Fruit fly (Drosophila melanogaster): Measurements from ENCODE around the gene Zcchc7.

Gene Zcchc7

DNA sequence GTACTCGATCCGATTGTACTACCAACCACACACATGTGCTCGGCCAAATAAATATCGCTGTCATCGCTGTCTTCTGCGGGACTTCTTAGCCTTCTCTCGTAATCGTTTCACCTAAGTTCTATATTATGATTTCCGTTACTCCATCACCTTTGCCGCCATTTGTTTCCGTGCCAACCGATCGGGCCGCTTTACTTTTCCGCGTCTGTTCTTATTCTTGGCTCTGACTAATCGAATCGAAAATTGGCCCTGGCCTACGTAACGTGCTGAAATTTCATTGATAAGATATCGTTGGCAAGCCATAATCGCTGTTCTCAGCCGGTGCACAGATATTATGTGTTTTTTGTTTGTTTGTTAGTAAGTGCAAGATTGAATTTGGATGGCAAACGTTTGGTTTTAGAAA, 22.0 kb downstream of the Zcchc7 start:
- no peak for TF ChIP-seq pan (optimal IDR thresholded peaks at IDR 0.05)
- no peak for TF ChIP-seq psq (optimal IDR thresholded peaks at IDR 0.05)
- TF ChIP-seq EcR (GFP tag; optimal IDR thresholded peaks at IDR 0.05) = no peak
- TF ChIP-seq usp (GFP tag; optimal IDR thresholded peaks at IDR 0.05) = no peak
- no peak for TF ChIP-seq CG8478 (optimal IDR thresholded peaks at IDR 0.05)
- TF ChIP-seq Dll (optimal IDR thresholded peaks at IDR 0.05) = no peak

DNA sequence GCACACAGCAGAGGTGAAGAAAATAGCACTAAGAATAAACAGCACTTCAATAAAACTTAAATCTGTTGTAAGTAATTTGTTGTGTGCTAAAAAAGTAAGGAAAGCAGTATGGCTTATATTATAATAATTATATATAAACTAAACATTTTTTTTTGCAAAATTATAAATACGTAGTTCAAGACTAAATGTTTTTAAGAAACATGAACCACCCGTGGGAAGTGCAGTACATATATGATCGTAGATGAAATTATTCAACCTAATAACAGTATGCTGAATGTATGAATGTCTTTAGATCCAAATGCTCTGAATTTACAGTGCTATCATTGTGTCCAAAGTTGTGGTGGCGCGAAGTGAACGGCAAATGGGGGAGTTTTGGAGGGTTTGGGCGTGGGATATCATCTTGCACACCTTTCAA, 25.5 kb downstream of the Zcchc7 start:
- no peak for TF ChIP-seq EcR (GFP tag; optimal IDR thresholded peaks at IDR 0.05)
- no peak for TF ChIP-seq pan (optimal IDR thresholded peaks at IDR 0.05)
- no peak for TF ChIP-seq Dll (optimal IDR thresholded peaks at IDR 0.05)
- TF ChIP-seq psq (optimal IDR thresholded peaks at IDR 0.05) = no peak
- TF ChIP-seq CG8478 (optimal IDR thresholded peaks at IDR 0.05) = no peak
- TF ChIP-seq usp (GFP tag; optimal IDR thresholded peaks at IDR 0.05) = no peak

DNA sequence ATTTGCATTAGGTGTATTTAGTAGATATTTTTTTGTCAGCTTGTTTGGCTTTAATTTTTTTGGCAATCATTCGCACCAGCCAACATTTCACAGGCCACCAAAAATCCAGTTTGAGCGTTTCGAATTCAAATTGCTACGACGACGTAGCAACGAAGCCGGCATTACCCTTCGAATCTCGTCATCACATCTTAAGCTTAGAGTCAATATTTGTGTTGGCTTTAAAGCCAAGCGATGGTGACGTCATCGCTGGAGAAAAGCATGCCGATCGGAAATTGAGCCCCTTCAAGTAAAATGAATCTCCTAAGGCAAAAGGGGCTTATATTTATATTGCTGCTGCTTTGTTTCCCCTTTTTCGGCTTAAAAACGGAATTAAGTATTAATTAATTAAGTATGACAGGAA, 26.4 kb downstream of the Zcchc7 start:
- TF ChIP-seq CG8478 (optimal IDR thresholded peaks at IDR 0.05) = no peak
- TF ChIP-seq pan (optimal IDR thresholded peaks at IDR 0.05) = no peak
- TF ChIP-seq Dll (optimal IDR thresholded peaks at IDR 0.05) = no peak
- no peak for TF ChIP-seq EcR (GFP tag; optimal IDR thresholded peaks at IDR 0.05)
- no peak for TF ChIP-seq usp (GFP tag; optimal IDR thresholded peaks at IDR 0.05)
- no peak for TF ChIP-seq psq (optimal IDR thresholded peaks at IDR 0.05)

DNA sequence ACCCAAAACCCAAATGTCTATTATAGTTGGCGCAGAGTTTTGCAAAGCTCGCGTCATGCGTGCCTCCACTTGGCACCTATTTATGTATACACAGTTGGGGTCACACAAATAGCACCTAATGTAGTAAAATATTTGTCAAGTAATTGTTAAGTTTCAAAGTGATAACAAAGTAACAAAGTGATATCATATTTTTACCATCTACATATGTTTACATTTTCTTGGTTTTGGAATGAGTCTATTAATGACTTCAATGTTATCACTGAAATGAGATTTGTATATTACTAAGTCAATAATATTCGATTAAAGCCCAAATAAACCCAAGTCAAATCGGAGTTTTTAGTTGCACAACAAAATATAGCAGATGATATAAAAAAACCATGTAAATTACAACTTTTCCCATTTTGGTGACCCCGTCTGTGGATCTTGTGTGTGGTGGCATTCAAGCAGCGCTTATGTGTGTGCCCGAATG, 27.3 kb downstream of the Zcchc7 start:
- TF ChIP-seq pan (optimal IDR thresholded peaks at IDR 0.05) = no peak
- no peak for TF ChIP-seq psq (optimal IDR thresholded peaks at IDR 0.05)
- TF ChIP-seq usp (GFP tag; optimal IDR thresholded peaks at IDR 0.05) = no peak
- no peak for TF ChIP-seq Dll (optimal IDR thresholded peaks at IDR 0.05)
- TF ChIP-seq EcR (GFP tag; optimal IDR thresholded peaks at IDR 0.05) = no peak
- TF ChIP-seq CG8478 (optimal IDR thresholded peaks at IDR 0.05) = no peak

DNA sequence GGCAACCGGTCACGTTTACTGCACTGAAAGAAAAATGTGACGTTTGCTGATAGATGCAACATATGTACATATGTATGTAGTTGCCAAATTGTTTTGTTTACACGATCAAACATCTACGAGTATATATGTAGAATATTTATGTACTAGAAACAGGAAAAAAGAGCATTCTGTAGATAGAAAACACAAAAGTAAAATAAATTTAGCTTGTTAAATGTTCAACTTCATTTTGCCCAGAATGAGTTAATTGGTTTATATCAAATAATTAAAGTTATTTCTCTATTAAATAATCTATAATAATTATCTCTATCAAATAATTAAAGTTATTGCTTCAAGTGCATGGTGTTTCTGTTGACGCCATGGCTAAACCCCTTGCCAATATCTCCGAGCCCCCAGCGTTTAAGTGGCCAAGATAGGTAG, 27.9 kb downstream of the Zcchc7 start:
- TF ChIP-seq usp (GFP tag; optimal IDR thresholded peaks at IDR 0.05) = no peak
- no peak for TF ChIP-seq pan (optimal IDR thresholded peaks at IDR 0.05)
- TF ChIP-seq Dll (optimal IDR thresholded peaks at IDR 0.05) = no peak
- no peak for TF ChIP-seq psq (optimal IDR thresholded peaks at IDR 0.05)
- TF ChIP-seq EcR (GFP tag; optimal IDR thresholded peaks at IDR 0.05) = no peak
- TF ChIP-seq CG8478 (optimal IDR thresholded peaks at IDR 0.05) = no peak

DNA sequence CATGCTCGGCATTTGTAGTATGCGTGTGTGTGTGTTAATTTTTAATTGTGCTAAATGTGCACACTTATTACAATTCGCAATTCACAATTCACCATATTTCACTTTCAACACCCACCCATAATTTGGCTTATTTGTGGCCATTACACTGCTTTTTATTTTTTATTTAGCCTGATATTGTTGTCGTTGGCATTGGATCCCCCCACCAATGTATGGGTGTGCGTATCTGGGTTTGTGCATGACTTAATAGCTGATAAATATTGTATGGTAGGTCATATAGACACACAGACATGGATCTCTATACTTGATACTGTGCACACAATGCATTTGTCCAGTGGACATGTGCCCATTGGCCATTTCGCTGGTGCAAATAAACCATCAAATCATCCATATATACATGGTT, 28.5 kb downstream of the Zcchc7 start:
- TF ChIP-seq psq (optimal IDR thresholded peaks at IDR 0.05) (no peak), pan (optimal IDR thresholded peaks at IDR 0.05) (no peak), CG8478 (optimal IDR thresholded peaks at IDR 0.05) (no peak), Dll (optimal IDR thresholded peaks at IDR 0.05) (no peak), usp (GFP tag; optimal IDR thresholded peaks at IDR 0.05) (no peak), EcR (GFP tag; optimal IDR thresholded peaks at IDR 0.05) (no peak)

DNA sequence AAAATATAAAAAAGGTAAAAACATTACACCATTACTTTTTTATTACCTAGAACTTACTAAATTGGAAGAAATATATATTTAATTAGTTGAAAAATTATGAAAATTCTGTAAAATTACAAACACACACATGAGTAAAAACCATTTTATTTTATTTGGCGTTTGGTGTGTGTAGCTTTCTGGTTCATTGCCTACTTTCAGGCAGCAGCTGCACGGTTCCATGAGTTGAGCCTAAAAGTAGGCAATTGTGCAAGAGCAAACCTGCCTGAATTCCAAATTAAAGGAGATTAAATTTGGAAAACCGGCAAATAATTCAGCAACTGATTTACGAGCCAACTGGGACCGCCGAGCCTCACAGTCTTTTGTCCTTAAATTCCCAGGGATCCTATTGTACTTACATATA, 30.3 kb downstream of the Zcchc7 start:
- TF ChIP-seq psq (optimal IDR thresholded peaks at IDR 0.05) = no peak
- TF ChIP-seq Dll (optimal IDR thresholded peaks at IDR 0.05) = no peak
- no peak for TF ChIP-seq pan (optimal IDR thresholded peaks at IDR 0.05)
- TF ChIP-seq CG8478 (optimal IDR thresholded peaks at IDR 0.05) = no peak
- no peak for TF ChIP-seq usp (GFP tag; optimal IDR thresholded peaks at IDR 0.05)
- TF ChIP-seq EcR (GFP tag; optimal IDR thresholded peaks at IDR 0.05) = no peak

DNA sequence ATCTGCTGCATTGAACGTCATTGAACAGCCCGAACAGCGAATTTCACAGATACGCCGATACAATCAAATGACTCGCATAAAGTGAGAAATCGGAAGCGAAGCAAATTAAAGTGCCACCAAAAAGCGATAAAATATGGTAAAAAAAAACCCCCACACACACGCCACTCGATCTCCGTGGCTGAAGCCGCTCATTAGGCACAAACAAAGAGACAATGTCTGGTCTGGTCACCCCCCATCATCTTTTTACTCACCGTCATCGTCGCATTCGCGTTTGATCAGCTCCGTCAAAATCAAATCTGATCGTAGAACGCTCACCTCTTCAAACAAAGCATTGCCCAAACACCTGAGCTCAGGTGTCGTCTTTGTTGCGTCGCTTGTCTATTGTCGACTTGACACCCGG, 30.8 kb downstream of the Zcchc7 start:
- no peak for TF ChIP-seq psq (optimal IDR thresholded peaks at IDR 0.05)

DNA sequence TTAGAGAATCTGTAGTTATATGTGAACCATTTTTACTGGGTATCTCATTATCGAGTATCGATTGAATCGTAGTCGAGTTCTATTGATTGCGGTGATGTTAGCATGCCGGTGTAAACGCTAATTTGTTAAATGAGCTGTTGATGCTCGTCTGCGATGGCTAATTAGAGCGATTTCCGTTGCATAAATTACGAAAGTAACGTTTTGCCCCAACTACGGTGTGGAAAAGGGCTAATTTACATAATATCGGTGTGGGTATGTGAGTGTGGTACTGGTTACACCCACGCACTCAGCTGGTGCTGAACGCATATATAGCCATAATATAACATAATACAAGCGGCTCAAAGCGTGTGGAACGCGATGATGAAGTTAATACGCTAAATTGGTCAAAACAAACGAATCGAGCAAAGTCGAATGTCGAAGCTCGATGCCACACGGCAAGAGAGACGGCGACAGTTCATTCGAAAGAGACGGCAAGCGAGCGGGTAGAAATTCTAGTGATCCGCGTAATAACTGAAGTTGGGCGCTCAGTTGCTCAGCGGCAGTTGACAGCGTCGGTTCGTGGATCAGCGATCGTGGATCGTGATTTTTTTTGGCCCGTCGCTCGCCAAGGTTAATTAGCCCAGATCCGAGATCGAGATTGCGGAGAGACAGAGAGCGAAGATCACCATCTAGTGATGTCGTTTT, 31.7 kb downstream of the Zcchc7 start, which contains the start of gene CG32170:
CG32170 (plus strand) TSS at position 525 of the 684 bp plus-strand sequence.
- no peak for TF ChIP-seq usp (GFP tag; optimal IDR thresholded peaks at IDR 0.05)
- TF ChIP-seq EcR (GFP tag; optimal IDR thresholded peaks at IDR 0.05) = no peak
- TF ChIP-seq Dll (optimal IDR thresholded peaks at IDR 0.05) = no peak
- TF ChIP-seq psq (optimal IDR thresholded peaks at IDR 0.05) = no peak
- no peak for TF ChIP-seq pan (optimal IDR thresholded peaks at IDR 0.05)
- no peak for TF ChIP-seq CG8478 (optimal IDR thresholded peaks at IDR 0.05)

DNA sequence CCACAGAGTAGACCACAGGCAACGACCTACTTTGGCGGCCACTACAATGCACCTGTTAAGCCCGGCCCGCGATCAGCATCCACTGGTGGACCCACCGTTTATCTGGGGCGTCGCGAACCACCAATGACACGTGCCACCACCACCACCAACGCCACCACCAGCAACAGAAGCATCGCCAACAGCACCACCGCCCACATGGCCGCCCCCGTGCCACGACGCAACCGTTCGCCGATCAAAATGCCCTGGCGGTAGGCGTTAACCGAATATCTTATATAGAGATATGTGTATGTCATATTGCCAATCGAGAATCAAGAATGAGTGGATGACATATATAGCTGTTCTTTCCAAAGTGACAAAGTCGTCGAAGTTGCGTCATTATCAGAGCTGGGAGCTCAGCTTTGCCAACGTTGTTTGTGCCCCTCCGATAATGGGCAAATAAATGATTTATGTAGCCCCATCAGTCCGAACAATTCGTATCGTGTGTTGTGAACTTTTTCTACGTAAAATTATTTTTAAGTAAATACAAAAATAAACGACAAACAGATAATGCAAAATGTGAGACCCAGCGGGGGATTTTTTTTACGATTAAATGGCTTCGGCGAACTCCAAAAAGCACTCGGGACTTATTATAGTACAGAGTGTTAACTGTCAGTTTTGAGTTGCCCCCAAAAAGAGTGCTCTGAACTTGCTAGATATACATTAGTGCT, 33.8 kb downstream of the Zcchc7 start:
- no peak for TF ChIP-seq CG8478 (optimal IDR thresholded peaks at IDR 0.05)
- TF ChIP-seq EcR (GFP tag; optimal IDR thresholded peaks at IDR 0.05) = no peak
- TF ChIP-seq psq (optimal IDR thresholded peaks at IDR 0.05) = no peak
- no peak for TF ChIP-seq usp (GFP tag; optimal IDR thresholded peaks at IDR 0.05)
- TF ChIP-seq Dll (optimal IDR thresholded peaks at IDR 0.05) = no peak
- TF ChIP-seq pan (optimal IDR thresholded peaks at IDR 0.05) = no peak

DNA sequence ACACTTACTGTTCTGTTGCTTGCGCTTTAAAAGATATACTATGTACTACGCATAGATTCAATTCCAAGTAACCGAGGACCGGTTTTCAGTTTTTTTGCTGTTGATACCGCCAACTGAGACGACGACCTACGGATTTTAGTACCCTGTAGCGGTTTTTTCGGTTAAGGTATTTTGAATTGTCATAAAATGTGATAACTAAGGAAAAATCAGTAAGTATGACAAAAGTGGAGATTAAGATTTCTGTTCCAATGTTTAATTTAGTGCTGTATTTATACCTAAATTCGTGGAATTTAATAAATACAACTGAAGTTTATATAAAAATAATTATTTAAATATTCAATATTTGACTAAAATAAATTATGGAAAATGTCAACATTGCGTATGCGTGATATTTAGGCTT, 35.9 kb downstream of the Zcchc7 start:
- TF ChIP-seq CG8478 (optimal IDR thresholded peaks at IDR 0.05) (no peak), psq (optimal IDR thresholded peaks at IDR 0.05) (no peak), Dll (optimal IDR thresholded peaks at IDR 0.05) (no peak), usp (GFP tag; optimal IDR thresholded peaks at IDR 0.05) (no peak), EcR (GFP tag; optimal IDR thresholded peaks at IDR 0.05) (no peak), pan (optimal IDR thresholded peaks at IDR 0.05) (no peak)

DNA sequence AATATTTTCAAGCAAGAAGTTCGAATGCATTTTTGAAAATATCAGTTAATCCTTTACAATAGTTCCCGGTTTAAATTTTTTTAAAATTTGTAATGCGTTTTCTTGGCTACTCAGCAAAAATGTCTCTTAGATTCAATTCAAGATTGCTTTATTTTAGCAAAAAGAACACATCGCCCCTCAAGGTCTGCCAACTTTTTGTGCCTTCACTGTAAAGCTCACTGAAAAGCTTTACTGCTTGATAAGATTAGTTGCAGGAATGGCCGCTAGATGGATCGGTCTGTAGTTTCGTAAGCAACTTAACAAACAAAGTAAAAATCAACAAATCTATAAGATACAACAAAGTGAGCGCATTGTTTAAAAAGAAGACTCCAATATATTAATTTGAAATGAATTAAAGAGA, 38.9 kb downstream of the Zcchc7 start:
- no peak for TF ChIP-seq EcR (GFP tag; optimal IDR thresholded peaks at IDR 0.05)
- no peak for TF ChIP-seq pan (optimal IDR thresholded peaks at IDR 0.05)
- no peak for TF ChIP-seq Dll (optimal IDR thresholded peaks at IDR 0.05)

Measured in whole organism.